Fruit fly (Drosophila melanogaster) whole organism, embryonic: ENCODE results near the gene Pig1.

Source experiments
- Ada2b ChIP-seq: fragments of 200-800 bp; sonication (Bioruptor generic); IDR thresholded peaks from 2 replicates; pipeline ENCODE4 v1.3.6; 2022; ENCODE audit warnings: missing biosample characterization, missing genetic modification characterization
- Atf3 ChIP-seq: fragments of 200-800 bp; sonication (Bioruptor generic); optimal IDR thresholded peaks from 3 replicates; lab custom pipeline; 2016; ENCODE audit warnings: missing biosample characterization, missing genetic modification characterization
- Atf6 ChIP-seq: fragments of 200-800 bp; sonication (Bioruptor generic); IDR thresholded peaks from 2 replicates; pipeline ENCODE4 v1.3.6; 2022; ENCODE audit warnings: missing biosample characterization, missing genetic modification characterization
- CG10979 ChIP-seq: fragments of 200-800 bp; sonication (Bioruptor generic); optimal IDR thresholded peaks from 2 replicates; lab custom pipeline; 2018; ENCODE audit warnings: missing biosample characterization, mild to moderate bottlenecking, missing genetic modification characterization, moderate library complexity
- CG11398 ChIP-seq: fragments of 200-800 bp; sonication (Bioruptor generic); optimal IDR thresholded peaks from 2 replicates; lab custom pipeline; 2016; ENCODE audit warnings: missing biosample characterization, missing genetic modification characterization
- CG11695 ChIP-seq: fragments of 200-800 bp; sonication (Bioruptor generic); IDR thresholded peaks from 3 replicates; pipeline ENCODE4 v1.3.6; 2022; ENCODE audit warnings: missing biosample characterization, missing genetic modification characterization
- CG12071 ChIP-seq: fragments of 200-800 bp; sonication (Bioruptor generic); optimal IDR thresholded peaks from 3 replicates; lab custom pipeline; 2018; ENCODE audit warnings: missing biosample characterization, mild to moderate bottlenecking, missing genetic modification characterization
- CG1233 ChIP-seq: fragments of 200-800 bp; sonication (Bioruptor generic); optimal IDR thresholded peaks from 4 replicates; lab custom pipeline; 2018; ENCODE audit warnings: missing biosample characterization, mild to moderate bottlenecking, missing genetic modification characterization
- CG13775 ChIP-seq: fragments of 200-800 bp; sonication (Bioruptor generic); optimal IDR thresholded peaks from 3 replicates; lab custom pipeline; 2017; ENCODE audit warnings: missing biosample characterization, mild to moderate bottlenecking, missing genetic modification characterization
- CG16813 ChIP-seq: fragments of 200-800 bp; sonication (Bioruptor generic); IDR thresholded peaks from 3 replicates; pipeline ENCODE4 v1.3.6; 2022; ENCODE audit warnings: missing biosample characterization, missing genetic modification characterization; ENCODE audit not compliant: partially characterized antibody
- CG17568 ChIP-seq: fragments of 200-800 bp; sonication (Bioruptor generic); optimal IDR thresholded peaks from 2 replicates; lab custom pipeline; 2018; ENCODE audit warnings: missing biosample characterization, mild to moderate bottlenecking, missing genetic modification characterization, moderate library complexity
- CG18011 ChIP-seq: fragments of 200-800 bp; sonication (Bioruptor generic); optimal IDR thresholded peaks from 2 replicates; lab custom pipeline; 2017; ENCODE audit warnings: missing biosample characterization, missing genetic modification characterization, mild to moderate bottlenecking, moderate library complexity, missing genotype
- CG18619 ChIP-seq: fragments of 200-800 bp; sonication (Bioruptor generic); optimal IDR thresholded peaks from 3 replicates; lab custom pipeline; 2017; ENCODE audit warnings: missing biosample characterization, mild to moderate bottlenecking, missing genetic modification characterization
- CG2129 ChIP-seq: fragments of 200-800 bp; sonication (Bioruptor generic); IDR thresholded peaks from 2 replicates; pipeline ENCODE4 v1.3.6; 2022; ENCODE audit warnings: missing biosample characterization, missing genetic modification characterization; ENCODE audit not compliant: partially characterized antibody
- CG34376 ChIP-seq: fragments of 200-800 bp; sonication (Bioruptor generic); optimal IDR thresholded peaks from 2 replicates; lab custom pipeline; 2018; ENCODE audit warnings: missing biosample characterization, mild to moderate bottlenecking, missing genetic modification characterization
- CG4404 ChIP-seq: fragments of 200-800 bp; sonication (Bioruptor generic); IDR thresholded peaks from 2 replicates; pipeline ENCODE4 v1.3.6; 2022; ENCODE audit warnings: missing biosample characterization, missing genetic modification characterization
- CG4730 ChIP-seq: fragments of 200-800 bp; sonication (Bioruptor generic); IDR thresholded peaks from 2 replicates; pipeline ENCODE4 v1.3.6; 2022; ENCODE audit warnings: missing biosample characterization, missing genetic modification characterization
- CG4820 ChIP-seq: fragments of 200-800 bp; sonication (Bioruptor generic); optimal IDR thresholded peaks from 3 replicates; lab custom pipeline; 2016; ENCODE audit warnings: missing biosample characterization, missing genetic modification characterization
- D19A ChIP-seq: fragments of 200-800 bp; optimal IDR thresholded peaks from 3 replicates; lab custom pipeline; 2019; ENCODE audit warnings: missing biosample characterization, mild to moderate bottlenecking, missing genetic modification characterization, moderate library complexity
- Dad ChIP-seq: fragments of 200-800 bp; sonication (Bioruptor generic); optimal IDR thresholded peaks from 3 replicates; lab custom pipeline; 2016; ENCODE audit warnings: missing biosample characterization, missing genetic modification characterization
- E2f1 ChIP-seq: fragments of 200-800 bp; sonication (Bioruptor generic); IDR thresholded peaks from 2 replicates; pipeline ENCODE4 v1.3.6; 2022; ENCODE audit warnings: missing biosample characterization, missing genetic modification characterization
- Gsc ChIP-seq: fragments of 200-800 bp; sonication (Bioruptor generic); IDR thresholded peaks from 2 replicates; pipeline ENCODE4 v1.3.6; 2022; ENCODE audit warnings: missing biosample characterization, missing genetic modification characterization
- Gug ChIP-seq: fragments of 200-800 bp; sonication (Bioruptor generic); IDR thresholded peaks from 4 replicates; pipeline ENCODE4 v1.3.6; 2022; ENCODE audit warnings: missing biosample characterization, missing genetic modification characterization
- Jarid2 ChIP-seq: fragments of 200-800 bp; sonication (Bioruptor generic); optimal IDR thresholded peaks from 3 replicates; lab custom pipeline; 2017; ENCODE audit warnings: mild to moderate bottlenecking, missing biosample characterization, missing genetic modification reagents, missing genetic modification characterization
- Lhr ChIP-seq: fragments of 200-800 bp; sonication (Bioruptor generic); optimal IDR thresholded peaks from 3 replicates; lab custom pipeline; 2017; ENCODE audit warnings: mild to moderate bottlenecking, missing biosample characterization, missing genetic modification reagents, missing genetic modification characterization
- NK7.1 ChIP-seq: fragments of 200-800 bp; sonication (Bioruptor generic); optimal IDR thresholded peaks from 3 replicates; lab custom pipeline; 2016; ENCODE audit warnings: missing biosample characterization, missing genetic modification characterization
- Nf-YA ChIP-seq: fragments of 200-800 bp; sonication (Bioruptor generic); IDR thresholded peaks from 2 replicates; pipeline ENCODE4 v1.3.6; 2022; ENCODE audit warnings: missing biosample characterization, missing genetic modification characterization
- Stat92E ChIP-seq, 3 experiments: fragments of >200 bp in 2 of 3; fragments of 200-800 bp in 1 of 3; sonication (Bioruptor generic) in 1 of 3; optimal IDR thresholded peaks; 2 replicates each; lab custom pipeline; 2017 to 2019; ENCODE audit warnings: missing biosample characterization in 3 of 3, missing genetic modification characterization in 3 of 3, mild to moderate bottlenecking in 1 of 3, moderate library complexity in 1 of 3
- al ChIP-seq: fragments of 200-800 bp; sonication (Bioruptor generic); IDR thresholded peaks from 2 replicates; pipeline ENCODE4 v1.3.6; 2022; ENCODE audit warnings: missing biosample characterization, missing genetic modification characterization
- btn ChIP-seq: fragments of 200-800 bp; sonication (Bioruptor generic); optimal IDR thresholded peaks from 2 replicates; lab custom pipeline; 2016; ENCODE audit warnings: missing biosample characterization, missing genetic modification characterization
- cad ChIP-seq: fragments of >200 bp; optimal IDR thresholded peaks from 2 replicates; lab custom pipeline; 2017; ENCODE audit warnings: missing biosample characterization, missing genetic modification characterization
- cwo ChIP-seq: fragments of 200-800 bp; sonication (Bioruptor generic); optimal IDR thresholded peaks from 3 replicates; lab custom pipeline; 2017; ENCODE audit warnings: missing biosample characterization, missing genetic modification characterization, mild to moderate bottlenecking, moderate library complexity, missing genetic modification reagents
- ewg ChIP-seq: fragments of 200-800 bp; sonication (Bioruptor generic); optimal IDR thresholded peaks from 3 replicates; lab custom pipeline; 2017; ENCODE audit warnings: mild to moderate bottlenecking, missing biosample characterization, missing genetic modification reagents, missing genetic modification characterization
- gce ChIP-seq: fragments of 200-800 bp; sonication (Bioruptor generic); IDR thresholded peaks from 3 replicates; pipeline ENCODE4 v1.3.6; 2022; ENCODE audit warnings: missing biosample characterization, missing genetic modification characterization
- ham ChIP-seq: fragments of 200-800 bp; sonication (Bioruptor generic); IDR thresholded peaks from 2 replicates; pipeline ENCODE4 v1.3.6; 2022; ENCODE audit warnings: missing biosample characterization, missing genetic modification characterization
- ind ChIP-seq: fragments of 200-800 bp; sonication (Bioruptor generic); optimal IDR thresholded peaks from 3 replicates; lab custom pipeline; 2016; ENCODE audit warnings: missing biosample characterization, missing genetic modification characterization
- ken ChIP-seq: fragments of 200-800 bp; sonication (Bioruptor generic); IDR thresholded peaks from 3 replicates; pipeline ENCODE4 v1.3.6; 2022; ENCODE audit warnings: missing biosample characterization, missing genetic modification characterization
- knrl ChIP-seq: fragments of 200-800 bp; sonication (Bioruptor generic); IDR thresholded peaks from 3 replicates; pipeline ENCODE4 v1.3.6; 2022; ENCODE audit warnings: missing biosample characterization, missing genetic modification characterization; ENCODE audit not compliant: partially characterized antibody
- lola ChIP-seq, 3 experiments: fragments of >200 bp in 2 of 3; fragments of 200-800 bp in 1 of 3; sonication (Bioruptor generic) in 1 of 3; optimal IDR thresholded peaks; 2 replicates each; lab custom pipeline; 2017 to 2019; ENCODE audit warnings: missing biosample characterization in 3 of 3, missing genetic modification characterization in 3 of 3, mild to moderate bottlenecking in 1 of 3, moderate library complexity in 1 of 3
- mirr ChIP-seq: fragments of 200-800 bp; sonication (Bioruptor generic); optimal IDR thresholded peaks from 3 replicates; lab custom pipeline; 2018; ENCODE audit warnings: missing biosample characterization, mild to moderate bottlenecking, missing genetic modification characterization
- p53 ChIP-seq: fragments of 200-800 bp; sonication (Bioruptor generic); optimal IDR thresholded peaks from 2 replicates; lab custom pipeline; 2016; ENCODE audit warnings: missing biosample characterization, missing genetic modification characterization
- prd ChIP-seq, 3 experiments: fragments of >200 bp in 2 of 3; fragments of 200-800 bp in 1 of 3; sonication (Bioruptor generic) in 1 of 3; optimal IDR thresholded peaks in 2 of 3; IDR thresholded peaks in 1 of 3; 2 replicates in 2 of 3; 3 replicates in 1 of 3; pipeline versions ENCODE4 v1.3.6 to Lab custom; 2017 to 2022; ENCODE audit warnings: missing biosample characterization in 1 of 3, missing genetic modification characterization in 1 of 3
- psq ChIP-seq: fragments of 200-800 bp; sonication (Bioruptor generic); optimal IDR thresholded peaks from 2 replicates; lab custom pipeline; 2017; ENCODE audit warnings: missing biosample characterization, missing genetic modification characterization
- tap ChIP-seq: fragments of 200-800 bp; optimal IDR thresholded peaks from 3 replicates; lab custom pipeline; 2019; ENCODE audit warnings: missing biosample characterization, mild to moderate bottlenecking, missing genetic modification characterization, moderate library complexity
- tin ChIP-seq: fragments of 200-800 bp; sonication (Bioruptor generic); optimal IDR thresholded peaks from 3 replicates; lab custom pipeline; 2016; ENCODE audit warnings: missing biosample characterization, missing genetic modification characterization
- tll ChIP-seq, 2 experiments: fragments of 200-800 bp in 1 of 2; fragments of >200 bp in 1 of 2; sonication (Bioruptor generic) in 1 of 2; optimal IDR thresholded peaks; 2 replicates each; lab custom pipeline; 2017 to 2019; ENCODE audit warnings: missing biosample characterization in 2 of 2, missing genetic modification characterization in 2 of 2, mild to moderate bottlenecking in 1 of 2, moderate library complexity in 1 of 2
- trh ChIP-seq: fragments of 200-800 bp; sonication (Bioruptor generic); optimal IDR thresholded peaks from 2 replicates; lab custom pipeline; 2016; ENCODE audit warnings: missing biosample characterization, missing genetic modification characterization
- wdn ChIP-seq: fragments of 200-800 bp; sonication (Bioruptor generic); IDR thresholded peaks from 2 replicates; pipeline ENCODE4 v1.3.6; 2022; ENCODE audit warnings: missing biosample characterization, missing genetic modification characterization

The Pig1 gene

DNA sequence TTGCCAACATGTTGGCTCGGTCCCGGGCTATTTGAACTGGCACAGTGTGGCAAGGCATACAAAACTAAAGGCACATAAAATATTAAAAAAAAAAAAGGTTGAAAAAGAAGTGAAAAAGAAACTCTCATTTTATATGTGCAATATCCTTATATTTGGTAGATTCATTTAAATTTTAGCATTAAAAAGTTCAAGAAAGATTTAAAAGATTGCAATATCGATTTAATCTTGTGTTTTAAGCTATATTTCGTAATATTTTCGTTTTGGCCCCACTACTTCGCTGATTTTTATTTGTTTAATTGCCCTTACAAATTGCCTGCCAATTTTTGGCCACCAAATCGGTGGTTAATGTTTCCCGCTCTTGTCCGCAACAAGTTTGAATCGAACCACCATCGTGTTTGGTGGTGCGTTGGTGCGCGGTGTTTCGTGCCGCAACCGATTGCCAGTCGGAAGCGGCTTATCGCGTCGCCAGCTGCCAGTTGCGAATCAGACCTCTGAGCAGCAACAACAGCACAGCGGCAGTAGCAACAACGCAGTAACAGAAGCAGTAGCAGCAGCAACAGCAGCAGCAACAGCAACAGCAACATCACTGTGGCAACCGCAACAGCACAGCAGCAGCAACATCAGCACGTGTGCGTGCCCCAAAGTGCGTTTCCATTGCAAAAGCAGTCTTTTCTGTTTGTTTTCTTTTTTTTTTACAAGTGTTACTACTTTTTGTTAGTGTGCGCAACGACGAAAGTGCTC, 6.7 kb upstream of the Pig1 start (continued):
- TF ChIP-seq wdn (peak; percentile 90), gce (peak; percentile 64; the same call in 1 of the 3 replicates), Gug (GFP tag; lab: Robert Waterston, UW) (peak; percentile 82), Ada2b (GFP tag; lab: Robert Waterston, UW) (peak; percentile 94), Stat92E (GFP tag; optimal IDR thresholded peaks at IDR 0.05; lab: Kevin White, UChicago) (no peak), cad (no peak), prd (optimal IDR thresholded peaks at IDR 0.05; lab: Kevin White, UChicago) (no peak), prd (GFP tag; IDR thresholded peaks at IDR 0.05; lab: Robert Waterston, UW) (peak; percentile 92), btn (GFP tag; lab: Kevin White, UChicago) (peak; percentile 87), psq (peak; percentile 81), tin (GFP tag; lab: Kevin White, UChicago) (peak; percentile 95), CG4404 (GFP tag; lab: Robert Waterston, UW) (peak; percentile 81), tll (GFP tag; optimal IDR thresholded peaks at IDR 0.05; lab: Kevin White, UChicago) (no peak), ind (peak; percentile 96), CG18619 (GFP tag; lab: Kevin White, UChicago) (peak; percentile 98), CG16813 (GFP tag; lab: Robert Waterston, UW) (no peak; the same call in 2 of the 3 replicates), CG34376 (GFP tag; lab: Kevin White, UChicago) (peak; percentile 94), Atf3 (peak; percentile 90), CG12071 (GFP tag; lab: Kevin White, UChicago) (peak; percentile 72), CG18011 (GFP tag; lab: Kevin White, UChicago) (peak; percentile 89), tap (tag; lab: Kevin White, UChicago) (peak; percentile 78), CG10979 (tag; lab: Kevin White, UChicago) (peak; percentile 91), ham (GFP tag; lab: Robert Waterston, UW) (peak; percentile 87), CG11398 (GFP tag; lab: Kevin White, UChicago) (peak; percentile 91), CG17568 (GFP tag; lab: Kevin White, UChicago) (peak; percentile 86), ewg (GFP tag; lab: Kevin White, UChicago) (peak; percentile 90), CG2129 (GFP tag; lab: Robert Waterston, UW) (no peak), CG4730 (GFP tag; lab: Robert Waterston, UW) (peak; percentile 90), CG11695 (GFP tag; lab: Robert Waterston, UW) (peak; percentile 96), ken (GFP tag; lab: Robert Waterston, UW) (peak; percentile 68; the same call in 2 of the 3 replicates), trh (peak; percentile 78), CG1233 (GFP tag; lab: Kevin White, UChicago) (peak; percentile 95), p53 (GFP tag; lab: Kevin White, UChicago) (peak; percentile 3), Gsc (GFP tag; lab: Robert Waterston, UW) (peak; percentile 65), mirr (GFP tag; lab: Kevin White, UChicago) (peak; percentile 43), Dad (peak; percentile 86), knrl (peak; percentile 33; the same call in 2 of the 3 replicates), Lhr (GFP tag; lab: Kevin White, UChicago) (peak; percentile 73), cwo (GFP tag; lab: Kevin White, UChicago) (peak; percentile 96), D19A (tag; lab: Kevin White, UChicago) (peak; percentile 84), NK7.1 (GFP tag; lab: Kevin White, UChicago) (peak; percentile 75), lola (GFP tag; optimal IDR thresholded peaks at IDR 0.05; lab: Kevin White, UChicago) (peak in 1 of 3 experiments; percentile 82), CG4820 (GFP tag; lab: Kevin White, UChicago) (peak; percentile 93), E2f1 (GFP tag; lab: Robert Waterston, UW) (peak; percentile 91), Jarid2 (GFP tag; lab: Kevin White, UChicago) (peak; percentile 78), Nf-YA (peak; percentile 85), al (GFP tag; lab: Robert Waterston, UW) (peak; percentile 90), Atf6 (GFP tag; lab: Robert Waterston, UW) (peak; percentile 96), CG13775 (GFP tag; lab: Kevin White, UChicago) (peak; percentile 97)
